Fruit fly (Drosophila melanogaster) whole organism, embryonic: ENCODE results near the gene CG8326.

ENCODE experiments used
- BtbVII ChIP-seq: fragments of 200-800 bp; sonication (Bioruptor generic); optimal IDR thresholded peaks from 3 replicates; lab custom pipeline; 2017; ENCODE audit warnings: missing biosample characterization, mild to moderate bottlenecking, missing genetic modification characterization
- CG10462 ChIP-seq: fragments of 200-800 bp; sonication (Bioruptor generic); optimal IDR thresholded peaks from 2 replicates; lab custom pipeline; 2016; ENCODE audit warnings: missing biosample characterization, missing genetic modification characterization
- CG11696 ChIP-seq: fragments of 200-800 bp; sonication (Bioruptor generic); IDR thresholded peaks from 2 replicates; pipeline ENCODE4 v1.3.6; 2022; ENCODE audit warnings: missing biosample characterization, missing genetic modification characterization
- CG12071 ChIP-seq: fragments of 200-800 bp; sonication (Bioruptor generic); optimal IDR thresholded peaks from 3 replicates; lab custom pipeline; 2018; ENCODE audit warnings: missing biosample characterization, mild to moderate bottlenecking, missing genetic modification characterization
- CG12236 ChIP-seq: fragments of 200-800 bp; sonication (Bioruptor generic); optimal IDR thresholded peaks from 2 replicates; lab custom pipeline; 2016; ENCODE audit warnings: missing biosample characterization, missing genetic modification characterization
- CG1233 ChIP-seq: fragments of 200-800 bp; sonication (Bioruptor generic); optimal IDR thresholded peaks from 4 replicates; lab custom pipeline; 2018; ENCODE audit warnings: missing biosample characterization, mild to moderate bottlenecking, missing genetic modification characterization
- CG1603 ChIP-seq: fragments of 200-800 bp; sonication (Bioruptor generic); optimal IDR thresholded peaks from 2 replicates; lab custom pipeline; 2019; ENCODE audit warnings: missing biosample characterization, mild to moderate bottlenecking, missing genetic modification characterization, moderate library complexity
- CG16779 ChIP-seq: fragments of 200-800 bp; sonication (Bioruptor generic); IDR thresholded peaks from 2 replicates; pipeline ENCODE4 v1.3.6; 2022; ENCODE audit warnings: missing biosample characterization, missing genetic modification characterization
- CG43689 ChIP-seq: fragments of 200-800 bp; sonication (Bioruptor generic); IDR thresholded peaks from 2 replicates; pipeline ENCODE4 v1.3.6; 2022; ENCODE audit warnings: missing biosample characterization, missing genetic modification characterization
- CG5245 ChIP-seq: fragments of 200-800 bp; sonication (Bioruptor generic); optimal IDR thresholded peaks from 3 replicates; lab custom pipeline; 2016; ENCODE audit warnings: missing biosample characterization, missing genetic modification characterization
- CG8765 ChIP-seq: fragments of 200-800 bp; sonication (Bioruptor generic); IDR thresholded peaks from 2 replicates; pipeline ENCODE4 v1.3.6; 2022; ENCODE audit warnings: missing biosample characterization, missing genetic modification characterization
- CG8924 ChIP-seq: fragments of 200-800 bp; optimal IDR thresholded peaks from 3 replicates; lab custom pipeline; 2019; ENCODE audit warnings: missing biosample characterization, mild to moderate bottlenecking, missing genetic modification characterization, moderate library complexity
- Drgx ChIP-seq: fragments of 200-800 bp; sonication (Bioruptor generic); IDR thresholded peaks from 2 replicates; pipeline ENCODE4 v1.3.6; 2022; ENCODE audit warnings: missing biosample characterization, missing genetic modification characterization
- Elba2 ChIP-seq: fragments of 200-800 bp; sonication (Bioruptor generic); optimal IDR thresholded peaks from 3 replicates; lab custom pipeline; 2016; ENCODE audit warnings: missing biosample characterization, missing genetic modification characterization
- HLH3B ChIP-seq: fragments of 200-800 bp; sonication (Bioruptor generic); IDR thresholded peaks from 2 replicates; pipeline ENCODE4 v1.3.6; 2022; ENCODE audit warnings: missing biosample characterization, missing genetic modification characterization
- HmgZ ChIP-seq: fragments of 200-800 bp; sonication (Bioruptor generic); optimal IDR thresholded peaks from 2 replicates; lab custom pipeline; 2018; ENCODE audit warnings: missing biosample characterization, mild to moderate bottlenecking, missing genetic modification characterization
- Lim3 ChIP-seq: fragments of 200-800 bp; sonication (Bioruptor generic); IDR thresholded peaks from 2 replicates; pipeline ENCODE4 v1.3.6; 2022; ENCODE audit warnings: missing biosample characterization, missing genetic modification characterization
- Mad ChIP-seq: fragments of 200-800 bp; sonication (Bioruptor generic); optimal IDR thresholded peaks from 2 replicates; lab custom pipeline; 2016; ENCODE audit warnings: missing biosample characterization, missing genetic modification characterization
- NFAT ChIP-seq: fragments of 200-800 bp; sonication (Bioruptor generic); IDR thresholded peaks from 2 replicates; pipeline ENCODE4 v1.3.6; 2022; ENCODE audit warnings: missing biosample characterization, missing genetic modification characterization
- Nf-YA ChIP-seq: fragments of 200-800 bp; sonication (Bioruptor generic); IDR thresholded peaks from 2 replicates; pipeline ENCODE4 v1.3.6; 2022; ENCODE audit warnings: missing biosample characterization, missing genetic modification characterization
- Nf-YB ChIP-seq: fragments of 200-800 bp; sonication (Bioruptor generic); optimal IDR thresholded peaks from 3 replicates; lab custom pipeline; 2019; ENCODE audit warnings: missing biosample characterization, mild to moderate bottlenecking, missing genetic modification characterization, moderate library complexity
- Oaz ChIP-seq: fragments of 200-800 bp; sonication (Bioruptor generic); IDR thresholded peaks from 2 replicates; pipeline ENCODE4 v1.3.6; 2022; ENCODE audit warnings: missing biosample characterization, missing genetic modification characterization
- Optix ChIP-seq: fragments of 200-800 bp; sonication (Bioruptor generic); IDR thresholded peaks from 3 replicates; pipeline ENCODE4 v1.3.6; 2022; ENCODE audit warnings: missing biosample characterization, missing genetic modification characterization
- Rx ChIP-seq: fragments of 200-800 bp; sonication (Bioruptor generic); IDR thresholded peaks from 2 replicates; pipeline ENCODE4 v1.3.6; 2022; ENCODE audit warnings: missing biosample characterization, missing genetic modification characterization
- Vsx1 ChIP-seq: fragments of 200-800 bp; sonication (Bioruptor generic); optimal IDR thresholded peaks from 2 replicates; lab custom pipeline; 2017; ENCODE audit warnings: missing biosample characterization, mild to moderate bottlenecking, missing genetic modification characterization, missing genetic modification reagents
- Xbp1 ChIP-seq: fragments of 200-800 bp; sonication (Bioruptor generic); optimal IDR thresholded peaks from 3 replicates; lab custom pipeline; 2016; ENCODE audit warnings: missing biosample characterization, mild to moderate bottlenecking, missing genetic modification characterization
- YL-1 ChIP-seq: fragments of 200-800 bp; sonication (Bioruptor generic); optimal IDR thresholded peaks from 3 replicates; lab custom pipeline; 2017; ENCODE audit warnings: missing biosample characterization, mild to moderate bottlenecking, missing genetic modification characterization
- ash1 ChIP-seq: fragments of 200-800 bp; sonication (Bioruptor generic); optimal IDR thresholded peaks from 2 replicates; lab custom pipeline; 2018; ENCODE audit warnings: missing biosample characterization, mild to moderate bottlenecking, missing genetic modification characterization
- ato ChIP-seq: fragments of 200-800 bp; sonication (Bioruptor generic); IDR thresholded peaks from 2 replicates; pipeline ENCODE4 v1.3.6; 2022; ENCODE audit warnings: missing biosample characterization, missing genetic modification characterization; ENCODE audit not compliant: partially characterized antibody
- crc ChIP-seq: fragments of 200-800 bp; sonication (Bioruptor generic); optimal IDR thresholded peaks from 2 replicates; lab custom pipeline; 2016; ENCODE audit warnings: missing biosample characterization, missing genetic modification characterization
- crol ChIP-seq: fragments of 200-800 bp; sonication (Bioruptor generic); IDR thresholded peaks from 2 replicates; pipeline ENCODE4 v1.3.6; 2022; ENCODE audit warnings: missing biosample characterization, missing genetic modification characterization
- dan ChIP-seq: fragments of 200-800 bp; sonication (Bioruptor generic); IDR thresholded peaks from 2 replicates; pipeline ENCODE4 v1.3.6; 2022; ENCODE audit warnings: missing biosample characterization, missing genetic modification characterization
- dimm ChIP-seq: fragments of 200-800 bp; sonication (Bioruptor generic); IDR thresholded peaks from 2 replicates; pipeline ENCODE4 v1.3.6; 2022; ENCODE audit warnings: missing biosample characterization, missing genetic modification characterization
- dpn ChIP-seq, 2 experiments: fragments of 200-800 bp; sonication (Bioruptor generic); optimal IDR thresholded peaks; 3 replicates each; lab custom pipeline; 2016; ENCODE audit warnings: missing biosample characterization in 2 of 2, missing genetic modification characterization in 2 of 2
- exex ChIP-seq: fragments of 200-800 bp; sonication (Bioruptor generic); optimal IDR thresholded peaks from 4 replicates; lab custom pipeline; 2018; ENCODE audit warnings: missing biosample characterization, mild to moderate bottlenecking, missing genetic modification characterization, moderate library complexity
- fd102C ChIP-seq: fragments of 200-800 bp; sonication (Bioruptor generic); optimal IDR thresholded peaks from 2 replicates; lab custom pipeline; 2018; ENCODE audit warnings: missing biosample characterization, mild to moderate bottlenecking, missing genetic modification characterization, moderate library complexity
- gcm2 ChIP-seq: fragments of 200-800 bp; sonication (Bioruptor generic); optimal IDR thresholded peaks from 2 replicates; lab custom pipeline; 2016; ENCODE audit warnings: missing biosample characterization, missing genetic modification characterization
- gem ChIP-seq: fragments of 200-800 bp; sonication (Bioruptor generic); optimal IDR thresholded peaks from 2 replicates; lab custom pipeline; 2019; ENCODE audit warnings: missing biosample characterization, mild to moderate bottlenecking, missing genetic modification characterization, moderate library complexity
- her ChIP-seq: fragments of 200-800 bp; sonication (Bioruptor generic); optimal IDR thresholded peaks from 2 replicates; lab custom pipeline; 2016; ENCODE audit warnings: missing biosample characterization, missing genetic modification characterization
- jigr1 ChIP-seq: fragments of 200-800 bp; sonication (Bioruptor generic); IDR thresholded peaks from 3 replicates; pipeline ENCODE4 v1.3.6; 2022; ENCODE audit warnings: missing biosample characterization, missing genetic modification characterization
- lov ChIP-seq, 2 experiments: fragments of 200-800 bp in 1 of 2; fragments of >200 bp in 1 of 2; sonication (Bioruptor generic) in 1 of 2; IDR thresholded peaks in 1 of 2; optimal IDR thresholded peaks in 1 of 2; 2 replicates in 1 of 2; 3 replicates in 1 of 2; pipeline versions ENCODE4 v1.3.6 to Lab custom; 2017 to 2022; ENCODE audit warnings: missing biosample characterization in 1 of 2, missing genetic modification characterization in 1 of 2
- luna ChIP-seq: fragments of 200-800 bp; sonication (Bioruptor generic); optimal IDR thresholded peaks from 2 replicates; lab custom pipeline; 2016; ENCODE audit warnings: missing biosample characterization, missing genetic modification characterization
- oc ChIP-seq: fragments of 200-800 bp; sonication (Bioruptor generic); optimal IDR thresholded peaks from 2 replicates; lab custom pipeline; 2018; ENCODE audit warnings: missing biosample characterization, mild to moderate bottlenecking, missing genetic modification characterization, moderate library complexity
- peb ChIP-seq: fragments of 200-800 bp; sonication (Bioruptor generic); IDR thresholded peaks from 2 replicates; pipeline ENCODE4 v1.3.6; 2022; ENCODE audit warnings: missing biosample characterization, missing genetic modification characterization
- pum ChIP-seq: fragments of 200-800 bp; sonication (Bioruptor generic); optimal IDR thresholded peaks from 2 replicates; lab custom pipeline; 2016; ENCODE audit warnings: missing biosample characterization, missing genetic modification characterization
- sim ChIP-seq: fragments of 200-800 bp; sonication (Bioruptor generic); IDR thresholded peaks from 2 replicates; pipeline ENCODE4 v1.3.6; 2022; ENCODE audit warnings: missing biosample characterization, missing genetic modification characterization
- sqz ChIP-seq: fragments of 200-800 bp; sonication (Bioruptor generic); optimal IDR thresholded peaks from 3 replicates; lab custom pipeline; 2018; ENCODE audit warnings: missing biosample characterization, mild to moderate bottlenecking, missing genetic modification characterization
- tin ChIP-seq: fragments of 200-800 bp; sonication (Bioruptor generic); optimal IDR thresholded peaks from 3 replicates; lab custom pipeline; 2016; ENCODE audit warnings: missing biosample characterization, missing genetic modification characterization
- tup ChIP-seq: fragments of 200-800 bp; sonication (Bioruptor generic); optimal IDR thresholded peaks from 2 replicates; lab custom pipeline; 2016; ENCODE audit warnings: missing biosample characterization, mild to moderate bottlenecking, missing genetic modification characterization, moderate library complexity
- usp ChIP-seq: fragments of >200 bp; optimal IDR thresholded peaks from 2 replicates; lab custom pipeline; 2017; ENCODE audit warnings: missing biosample characterization, missing genetic modification characterization
- wek ChIP-seq: fragments of 200-800 bp; sonication (Bioruptor generic); optimal IDR thresholded peaks from 3 replicates; lab custom pipeline; 2018; ENCODE audit warnings: missing biosample characterization, mild to moderate bottlenecking, missing genetic modification characterization, moderate library complexity

The CG8326 gene

dm6 chrX:17595822-17596221, 33.5 kb downstream of the CG8326 start (continued):
- TF ChIP-seq peb (GFP tag; lab: Robert Waterston, UW): peak; percentile 45; the same call in 1 of the 2 replicates
- no peak for TF ChIP-seq fd102C (GFP tag; lab: Kevin White, UChicago)
- TF ChIP-seq CG10462 (GFP tag; lab: Kevin White, UChicago): no peak
- peak; percentile 74 for TF ChIP-seq NFAT (GFP tag; lab: Robert Waterston, UW)
- 0 out of 2 replicates have a peak, but pooled peaks have one; percentile 38 for TF ChIP-seq dimm
- no peak for TF ChIP-seq usp (GFP tag; lab: Kevin White, UChicago)
- no peak for TF ChIP-seq CG43689 (GFP tag; lab: Robert Waterston, UW)
- TF ChIP-seq Elba2: no peak
- TF ChIP-seq BtbVII: peak; percentile 75
- peak; percentile 76 for TF ChIP-seq HLH3B (GFP tag; lab: Robert Waterston, UW)
- peak; percentile 72 for TF ChIP-seq Xbp1
- TF ChIP-seq ato (GFP tag; lab: Robert Waterston, UW): no peak
- no peak for TF ChIP-seq Nf-YA (GFP tag; lab: Robert Waterston, UW)
- peak; percentile 56 for TF ChIP-seq oc
- peak; percentile 30 for TF ChIP-seq her (GFP tag; lab: Kevin White, UChicago)
- peak; percentile 72 for TF ChIP-seq CG8924 (tag; lab: Kevin White, UChicago)
- peak; percentile 38 for TF ChIP-seq exex
- peak; percentile 32; the same call in 1 of the 2 replicates for TF ChIP-seq CG8765 (GFP tag; lab: Robert Waterston, UW)
- TF ChIP-seq gem (tag; lab: Kevin White, UChicago): peak; percentile 86
- TF ChIP-seq CG1233 (GFP tag; lab: Kevin White, UChicago): peak; percentile 65
- TF ChIP-seq wek (GFP tag; lab: Kevin White, UChicago): no peak
- peak; percentile 44 for TF ChIP-seq tup (GFP tag; lab: Kevin White, UChicago)
- 0 out of 2 replicates have a peak, but pooled peaks have one; percentile 24 for TF ChIP-seq Oaz (GFP tag; lab: Robert Waterston, UW)
- TF ChIP-seq tin (GFP tag; lab: Kevin White, UChicago): peak; percentile 56
- no peak for TF ChIP-seq gcm2 (GFP tag; lab: Kevin White, UChicago)
- TF ChIP-seq Rx (GFP tag; lab: Robert Waterston, UW): peak; percentile 71
- TF ChIP-seq crc (GFP tag; lab: Kevin White, UChicago): peak; percentile 2
- peak; percentile 56 for TF ChIP-seq Mad
- TF ChIP-seq CG12071 (GFP tag; lab: Kevin White, UChicago): peak; percentile 50
- no peak for TF ChIP-seq YL-1
- peak; percentile 45; the same call in 1 of the 2 replicates for TF ChIP-seq Lim3 (GFP tag; lab: Robert Waterston, UW)
- peak; percentile 59 for TF ChIP-seq CG5245 (GFP tag; lab: Kevin White, UChicago)
- peak; percentile 63 for TF ChIP-seq HmgZ (tag; lab: Kevin White, UChicago)
- peak; percentile 32 for TF ChIP-seq Nf-YB (GFP tag; lab: Kevin White, UChicago)
- no peak for TF ChIP-seq lov (optimal IDR thresholded peaks at IDR 0.05; lab: Kevin White, UChicago)
- no peak for TF ChIP-seq lov (GFP tag; IDR thresholded peaks at IDR 0.05; lab: Robert Waterston, UW)

- TF ChIP-seq pum (GFP tag; lab: Kevin White, UChicago) (no peak), CG11696 (GFP tag; lab: Robert Waterston, UW) (0 out of 2 replicates have a peak, but pooled peaks have one; percentile 34), Drgx (GFP tag; lab: Robert Waterston, UW) (peak; percentile 50; the same call in 1 of the 2 replicates)
Observed at dm6 chrX:17594745-17595144, 34.5 kb downstream of the CG8326 start.

dm6 chrX:17588565-17588964, 40.7 kb downstream of the CG8326 start, which contains the start of gene CG12992:
TSS of gene CG12992 (plus strand) at chrX:17588865.
- no peak for TF ChIP-seq dan (GFP tag; lab: Robert Waterston, UW)
- TF ChIP-seq luna (GFP tag; lab: Kevin White, UChicago): no peak
- no peak for TF ChIP-seq jigr1 (GFP tag; lab: Robert Waterston, UW)
- TF ChIP-seq crol (GFP tag; lab: Robert Waterston, UW): no peak
- TF ChIP-seq CG12236 (GFP tag; lab: Kevin White, UChicago): no peak
- TF ChIP-seq ash1 (GFP tag; lab: Kevin White, UChicago): no peak
- no peak for TF ChIP-seq CG16779 (GFP tag; lab: Robert Waterston, UW)
- no peak for TF ChIP-seq dpn (GFP tag; optimal IDR thresholded peaks at IDR 0.05; lab: Kevin White, UChicago)
- no peak for TF ChIP-seq sim (GFP tag; lab: Robert Waterston, UW)
- no peak for TF ChIP-seq Optix (GFP tag; lab: Robert Waterston, UW)
- TF ChIP-seq Vsx1 (GFP tag; lab: Kevin White, UChicago): no peak
- TF ChIP-seq sqz (GFP tag; lab: Kevin White, UChicago): no peak
- TF ChIP-seq CG1603 (tag; lab: Kevin White, UChicago): no peak
